Fruit fly (Drosophila melanogaster): ENCODE results near the gene Dph2.

Dph2 gene

DNA sequence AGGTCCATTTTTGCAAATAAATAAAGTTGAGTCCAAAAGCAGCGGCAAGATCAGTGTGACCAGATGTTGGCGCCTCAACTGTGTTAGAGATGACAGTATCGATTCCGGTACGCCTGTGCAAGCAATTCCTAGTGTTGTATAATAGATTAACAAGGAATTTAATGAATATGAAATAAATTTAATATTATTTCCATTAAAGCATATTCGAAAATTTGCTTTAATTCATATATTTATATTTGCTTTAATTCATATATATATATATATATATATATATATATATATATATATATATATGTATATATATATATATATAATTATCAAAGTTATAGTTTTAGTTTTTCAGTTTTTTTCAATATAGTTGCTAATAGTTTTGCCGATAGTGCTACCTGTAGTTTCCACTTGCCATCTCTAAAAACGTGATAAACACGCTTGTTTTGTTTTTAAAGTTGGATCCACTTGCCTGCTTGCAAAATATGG lies 4.6 kb upstream of the Dph2 start, which contains the start of the genes Nup93-2 and CG3817 (continued):
- TF ChIP-seq Mes4 (GFP tag; optimal IDR thresholded peaks at IDR 0.05) = no peak
- TF ChIP-seq CG14965 (GFP tag; optimal IDR thresholded peaks at IDR 0.05; ENCODE audit: borderline replicate concordance) = no peak
- no peak for TF ChIP-seq CG31388 (GFP tag; optimal IDR thresholded peaks at IDR 0.05)
- no peak for TF ChIP-seq Mad (GFP tag; optimal IDR thresholded peaks at IDR 0.05)
- no peak for TF ChIP-seq CG8359 (GFP tag; optimal IDR thresholded peaks at IDR 0.05; ENCODE audit: borderline replicate concordance)
- TF ChIP-seq H2.0 (GFP tag; IDR thresholded peaks at IDR 0.05) = peak; percentile 36; the same call in 1 of the 2 replicates
- peak; percentile 66 for TF ChIP-seq Xbp1 (GFP tag; optimal IDR thresholded peaks at IDR 0.05)
- TF ChIP-seq ranshi (GFP tag; IDR thresholded peaks at IDR 0.05) = peak; percentile 72; the same call in 1 of the 2 replicates
- no peak for TF ChIP-seq so (GFP tag; IDR thresholded peaks at IDR 0.05)
- TF ChIP-seq CG16815 (GFP tag; optimal IDR thresholded peaks at IDR 0.05) = peak; percentile 20
- peak; percentile 97 for TF ChIP-seq Ets65A (GFP tag)
- TF ChIP-seq CG17912 (GFP tag; optimal IDR thresholded peaks at IDR 0.05) = no peak
- no peak for TF ChIP-seq CG12236 (GFP tag; optimal IDR thresholded peaks at IDR 0.05)
- TF ChIP-seq hb (GFP tag; IDR thresholded peaks at IDR 0.05; ENCODE audit: partially characterized antibody) = 0 out of 3 replicates have a peak, but pooled peaks have one; percentile 52
- TF ChIP-seq al (GFP tag; IDR thresholded peaks at IDR 0.05) = peak; percentile 78
- TF ChIP-seq CG18619 (GFP tag; optimal IDR thresholded peaks at IDR 0.05) = peak; percentile 40
- TF ChIP-seq CG8478 (optimal IDR thresholded peaks at IDR 0.05) = no peak
- TF ChIP-seq CG12071 (GFP tag; optimal IDR thresholded peaks at IDR 0.05) = no peak
- no peak for TF ChIP-seq Ravus (GFP tag; IDR thresholded peaks at IDR 0.05)
- TF ChIP-seq CG18764 (GFP tag; optimal IDR thresholded peaks at IDR 0.05) = peak; percentile 7
- no peak for TF ChIP-seq Oli (tag; optimal IDR thresholded peaks at IDR 0.05)
- no peak for TF ChIP-seq fd102C (GFP tag; optimal IDR thresholded peaks at IDR 0.05)
- peak; percentile 41; the same call in 1 of the 2 replicates for TF ChIP-seq Xrp1 (GFP tag; IDR thresholded peaks at IDR 0.05)
- TF ChIP-seq psq (GFP tag; optimal IDR thresholded peaks at IDR 0.05) = no peak
- TF ChIP-seq CG2120 (GFP tag; optimal IDR thresholded peaks at IDR 0.05) = peak; percentile 64
- TF ChIP-seq chif (GFP tag; optimal IDR thresholded peaks at IDR 0.05) = peak in 1 of 2 experiments; percentile 18
- no peak for TF ChIP-seq CG14667 (GFP tag; IDR thresholded peaks at IDR 0.05)
- peak; percentile 1 for TF ChIP-seq CG17186 (GFP tag; optimal IDR thresholded peaks at IDR 0.05)
- 0 out of 3 replicates have a peak, but pooled peaks have one; percentile 45 for TF ChIP-seq CG7963 (GFP tag; IDR thresholded peaks at IDR 0.05; ENCODE audit: partially characterized antibody)
- TF ChIP-seq lab (GFP tag; optimal IDR thresholded peaks at IDR 0.05) = peak; percentile 74
- TF ChIP-seq CG3065 (GFP tag; optimal IDR thresholded peaks at IDR 0.05) = no peak
- peak; percentile 74 for TF ChIP-seq CG30020 (tag; optimal IDR thresholded peaks at IDR 0.05)
- peak; percentile 74 for TF ChIP-seq unc-4 (GFP tag; IDR thresholded peaks at IDR 0.05; ENCODE audit: partially characterized antibody)
- no peak for TF ChIP-seq tup (GFP tag; optimal IDR thresholded peaks at IDR 0.05)
- peak; percentile 52; the same call in 1 of the 2 replicates for TF ChIP-seq CG14441 (GFP tag; IDR thresholded peaks at IDR 0.05)
- peak; percentile 34 for TF ChIP-seq CG3281 (GFP tag; optimal IDR thresholded peaks at IDR 0.05)
- TF ChIP-seq CG3847 (GFP tag; IDR thresholded peaks at IDR 0.05) = peak; percentile 70
- TF ChIP-seq CG7839 (tag; optimal IDR thresholded peaks at IDR 0.05) = peak; percentile 83
- TF ChIP-seq pnt (GFP tag; optimal IDR thresholded peaks at IDR 0.05) = peak; percentile 50
- no peak for TF ChIP-seq hth (optimal IDR thresholded peaks at IDR 0.05)
- no peak for TF ChIP-seq CG12104 (GFP tag; optimal IDR thresholded peaks at IDR 0.05)
- no peak for TF ChIP-seq sd (tag; optimal IDR thresholded peaks at IDR 0.05)
- TF ChIP-seq CG15073 (GFP tag; optimal IDR thresholded peaks at IDR 0.05) = no peak
- TF ChIP-seq CG15269 (tag; optimal IDR thresholded peaks at IDR 0.05) = peak; percentile 56
- no peak for TF ChIP-seq CG4854 (GFP tag; optimal IDR thresholded peaks at IDR 0.05)
- TF ChIP-seq Gsc (GFP tag; IDR thresholded peaks at IDR 0.05) = 0 out of 2 replicates have a peak, but pooled peaks have one; percentile 34
- TF ChIP-seq org-1 (GFP tag; optimal IDR thresholded peaks at IDR 0.05) = peak; percentile 36
- TF ChIP-seq Rx (GFP tag; IDR thresholded peaks at IDR 0.05) = peak; percentile 60
- TF ChIP-seq hkb (optimal IDR thresholded peaks at IDR 0.05) = no peak
- peak; percentile 49; the same call in 1 of the 2 replicates for TF ChIP-seq hkb (GFP tag; IDR thresholded peaks at IDR 0.05)
- no peak for TF ChIP-seq CG7271 (tag; optimal IDR thresholded peaks at IDR 0.05)

Data from whole organism, embryonic.